Worm (Caenorhabditis elegans): ENCODE measurements around the gene srz-23.
"Not testable (repeated sequence)": the region's sequence is repeated elsewhere in the genome, so short reads cannot be mapped to it uniquely, and the experiment has no call there.

Gene srz-23

DNA sequence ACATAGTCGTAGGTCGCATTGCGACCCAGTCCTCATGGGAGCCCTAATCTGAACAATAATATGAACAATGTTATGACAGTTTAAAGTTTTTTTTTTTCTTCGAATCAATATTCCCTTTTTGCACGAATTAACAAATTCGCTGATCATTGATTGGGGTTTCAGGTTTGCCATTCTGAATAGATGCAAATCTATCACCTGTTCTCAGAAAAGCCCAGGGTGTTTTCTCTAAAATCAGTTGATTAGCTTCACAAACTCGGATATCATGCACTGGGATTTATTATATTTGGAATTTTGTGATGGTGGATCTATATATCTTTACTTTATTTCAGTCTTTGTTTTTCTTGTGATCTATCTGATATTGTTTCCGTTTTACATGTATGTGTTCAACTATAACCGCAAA, at the start of gene srz-23:
Gene srz-23, plus strand, starts transcription at position 263 of the 400 bp plus-strand sequence.
- TF ChIP-seq him-1 (tag; optimal IDR thresholded peaks at IDR 0.05) (no peak), dao-5 (tag; optimal IDR thresholded peaks at IDR 0.05) (no peak), W03F9.2 (tag; optimal IDR thresholded peaks at IDR 0.05) (no peak)

DNA sequence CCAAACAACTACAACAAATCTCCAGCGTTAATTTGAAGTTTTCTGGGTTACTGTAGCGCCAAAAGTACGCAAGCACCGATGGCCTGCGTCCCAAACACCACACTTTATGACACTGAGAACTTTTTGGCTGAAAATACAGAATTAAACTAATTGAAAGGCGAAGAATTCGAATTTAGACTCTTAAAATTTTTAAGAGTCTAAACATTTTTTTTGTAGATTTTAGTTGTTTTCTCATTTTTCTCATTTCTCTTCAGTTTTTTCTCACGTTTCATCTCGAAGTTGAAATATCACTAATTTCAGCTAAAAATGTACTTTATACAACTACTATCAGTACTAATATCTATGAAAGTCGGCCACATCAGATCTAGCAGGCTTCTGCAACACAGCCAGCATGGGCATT, 38.0 kb upstream of the srz-23 start, which contains the start of gene lgc-9:
Gene lgc-9, plus strand, starts transcription at position 301 of the 400 bp plus-strand sequence.
- no peak for TF ChIP-seq dao-5 (tag; optimal IDR thresholded peaks at IDR 0.05)
- no peak for TF ChIP-seq him-1 (tag; optimal IDR thresholded peaks at IDR 0.05)
- no peak for TF ChIP-seq W03F9.2 (tag; optimal IDR thresholded peaks at IDR 0.05)

DNA sequence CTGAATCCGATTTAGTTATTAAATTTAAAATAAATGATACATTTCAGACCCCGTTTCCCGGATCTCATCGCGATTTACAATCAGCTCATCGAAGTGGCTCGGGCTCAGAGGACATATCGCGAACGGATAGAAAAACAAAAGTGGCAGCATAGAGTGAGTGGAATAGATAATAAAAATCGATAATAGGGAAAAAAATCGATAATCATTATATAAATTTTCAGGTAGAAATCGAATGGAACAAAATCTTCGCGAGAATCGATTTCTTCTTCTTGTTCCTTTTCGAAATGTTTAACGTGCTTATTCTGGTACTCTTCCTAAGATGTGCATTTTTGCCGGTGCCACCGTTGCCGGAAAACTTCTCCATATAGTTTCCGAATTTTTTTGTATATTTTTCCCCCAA, 34.7 kb upstream of the srz-23 start:
- TF ChIP-seq W03F9.2 (tag; optimal IDR thresholded peaks at IDR 0.05) (no peak), dao-5 (tag; optimal IDR thresholded peaks at IDR 0.05) (no peak), him-1 (tag; optimal IDR thresholded peaks at IDR 0.05) (no peak)

DNA sequence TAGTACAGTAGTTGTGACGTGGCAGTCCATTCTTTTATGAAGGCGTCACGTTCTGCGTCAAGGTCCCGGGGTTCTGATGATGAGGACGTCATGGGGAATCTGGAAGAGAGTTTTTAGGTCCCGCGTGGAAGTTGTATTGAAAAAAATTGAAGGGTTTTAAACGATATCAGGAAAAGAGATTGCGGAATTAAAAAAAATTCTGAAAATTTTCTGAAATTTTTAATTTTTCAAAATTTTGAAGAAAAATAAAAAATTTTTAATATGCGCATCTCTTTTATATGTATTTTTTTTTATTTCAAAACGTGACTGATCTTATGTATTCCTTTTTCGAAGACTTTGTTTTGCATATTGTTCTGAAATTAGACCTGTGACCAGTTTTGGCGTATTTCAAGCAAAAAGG, 30.9 kb upstream of the srz-23 start, which contains the start of gene C04C3.6:
Gene C04C3.6, minus strand, starts transcription at position 101 of the 400 bp plus-strand sequence.
- no peak for TF ChIP-seq W03F9.2 (tag; optimal IDR thresholded peaks at IDR 0.05)
- TF ChIP-seq him-1 (tag; optimal IDR thresholded peaks at IDR 0.05), result no peak
- TF ChIP-seq dao-5 (tag; optimal IDR thresholded peaks at IDR 0.05), result no peak

DNA sequence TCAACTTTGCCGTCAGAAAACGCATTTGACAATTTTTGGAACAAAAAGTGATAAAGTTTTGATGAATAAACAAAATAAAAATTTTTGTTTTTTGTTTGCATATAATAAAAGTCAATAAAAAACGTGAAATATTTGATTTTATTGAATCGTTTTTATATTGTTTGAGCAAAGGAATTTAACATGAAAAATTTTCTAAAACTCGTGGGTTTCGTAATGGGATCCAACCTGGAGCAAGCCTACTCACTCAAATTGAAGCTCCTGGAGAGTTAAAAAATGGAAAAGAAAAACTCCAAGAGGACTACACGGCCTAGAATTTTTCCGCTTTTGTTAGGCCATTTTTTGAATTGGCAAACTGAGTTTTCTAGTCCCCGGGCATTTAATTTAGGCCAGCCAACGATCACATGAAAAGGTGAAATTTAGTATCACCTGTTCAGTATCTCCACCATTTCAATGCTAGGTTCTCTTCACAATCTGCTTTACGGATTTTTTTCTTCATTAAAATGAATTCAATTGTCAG, 24.9 kb upstream of the srz-23 start, which contains the start of the genes C04C3.9 and srz-60:
Gene C04C3.9, minus strand, starts transcription at position 101 of the 517 bp plus-strand sequence.
Gene srz-60, plus strand, starts transcription at position 467 of the 517 bp plus-strand sequence.
- no peak for TF ChIP-seq dao-5 (tag; optimal IDR thresholded peaks at IDR 0.05)
- no peak for TF ChIP-seq him-1 (tag; optimal IDR thresholded peaks at IDR 0.05)
- TF ChIP-seq W03F9.2 (tag; optimal IDR thresholded peaks at IDR 0.05), result no peak

DNA sequence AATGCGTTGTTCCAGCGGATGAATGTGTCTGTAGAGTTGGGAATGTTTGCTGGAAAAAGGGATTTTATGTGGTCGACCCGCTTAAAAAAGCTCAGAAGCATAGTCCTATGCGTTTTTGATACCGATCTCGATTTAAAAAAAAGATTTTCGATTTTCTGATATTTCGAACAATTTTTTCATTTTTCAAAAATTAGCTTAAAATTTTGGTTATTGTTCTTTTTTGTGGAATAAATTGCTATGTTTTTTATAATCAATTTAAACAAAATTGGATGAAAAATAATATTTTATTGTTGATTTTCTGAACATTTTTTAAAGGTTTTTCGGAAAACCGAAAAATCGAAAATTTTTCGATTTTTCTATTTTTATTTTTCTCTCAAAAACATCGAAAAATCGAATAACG, 20.0 kb upstream of the srz-23 start, which contains the start of gene C04C3.7:
Gene C04C3.7, minus strand, starts transcription at position 101 of the 400 bp plus-strand sequence.
- TF ChIP-seq dao-5, him-1, W03F9.2 (tag; optimal IDR thresholded peaks at IDR 0.05): not testable (repeated sequence)

DNA sequence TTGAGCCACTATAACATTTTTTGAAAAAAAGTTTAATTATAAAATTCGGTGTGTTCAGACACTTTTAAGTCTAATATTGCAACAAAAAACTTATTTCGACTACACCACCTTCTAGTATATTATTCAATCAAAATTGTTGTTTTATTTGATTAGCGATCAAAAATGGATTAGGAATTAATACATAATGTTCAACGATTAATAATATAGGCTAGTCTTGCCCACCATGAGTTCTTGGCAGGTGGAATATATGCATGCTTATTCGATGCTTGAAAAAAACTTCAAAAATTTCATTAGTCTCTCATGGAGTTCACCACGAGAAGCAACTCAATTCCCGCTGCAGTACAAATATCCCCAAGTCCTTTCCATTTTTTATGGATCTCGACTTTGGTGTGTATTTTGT, 17.4 kb upstream of the srz-23 start, which contains the start of gene srz-32:
Gene srz-32, plus strand, starts transcription at position 301 of the 400 bp plus-strand sequence.
- no peak for TF ChIP-seq him-1 (tag; optimal IDR thresholded peaks at IDR 0.05)
- TF ChIP-seq W03F9.2 (tag; optimal IDR thresholded peaks at IDR 0.05), result no peak
- TF ChIP-seq dao-5 (tag; optimal IDR thresholded peaks at IDR 0.05), result no peak

DNA sequence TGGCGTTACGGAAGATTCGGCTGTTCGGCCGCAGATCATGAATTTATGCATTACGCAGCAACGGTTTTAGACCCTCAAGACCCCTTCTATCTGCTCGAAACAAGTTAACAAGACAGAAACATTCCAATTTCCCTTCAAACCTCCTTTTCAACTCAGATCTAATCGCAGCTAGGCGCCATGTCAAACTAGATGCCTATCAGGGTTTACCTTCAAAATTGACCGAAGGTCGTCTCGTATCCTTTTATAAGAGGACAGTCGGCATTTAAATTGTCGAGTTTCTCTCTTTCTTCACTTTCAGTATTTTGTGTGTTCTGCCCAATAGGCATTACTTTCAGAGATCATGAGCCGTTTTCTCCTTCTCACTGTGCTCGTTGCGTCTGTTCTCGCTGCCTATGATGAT, 15.4 kb upstream of the srz-23 start, which contains the start of gene grd-13:
Gene grd-13, plus strand, starts transcription at position 291 of the 400 bp plus-strand sequence.
- TF ChIP-seq W03F9.2 (tag; optimal IDR thresholded peaks at IDR 0.05) (no peak), him-1 (tag; optimal IDR thresholded peaks at IDR 0.05) (no peak), dao-5 (tag; optimal IDR thresholded peaks at IDR 0.05) (no peak)

DNA sequence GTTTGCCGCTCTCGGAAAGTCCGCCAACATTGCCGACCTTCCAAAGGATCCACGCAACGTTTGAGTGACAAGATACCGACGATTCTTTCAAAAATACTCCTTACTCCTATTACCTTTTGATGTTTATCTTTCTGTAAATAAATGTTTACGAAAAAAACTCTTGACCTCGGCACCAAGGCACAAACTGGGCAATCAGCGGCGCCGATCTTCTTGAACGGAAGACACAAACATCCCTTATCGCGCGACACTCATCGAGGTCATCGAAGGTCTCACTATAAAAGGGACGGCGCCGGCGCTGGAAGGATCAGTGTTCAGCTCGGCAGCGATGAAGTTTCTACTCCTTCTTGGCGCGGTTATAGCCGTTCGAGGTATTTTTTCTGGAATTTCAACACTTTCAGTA, 14.1 kb upstream of the srz-23 start, which contains the start of gene grd-3:
Gene grd-3, plus strand, starts transcription at position 302 of the 400 bp plus-strand sequence.
- TF ChIP-seq W03F9.2 (tag; optimal IDR thresholded peaks at IDR 0.05), result no peak
- no peak for TF ChIP-seq him-1 (tag; optimal IDR thresholded peaks at IDR 0.05)
- no peak for TF ChIP-seq dao-5 (tag; optimal IDR thresholded peaks at IDR 0.05)

DNA sequence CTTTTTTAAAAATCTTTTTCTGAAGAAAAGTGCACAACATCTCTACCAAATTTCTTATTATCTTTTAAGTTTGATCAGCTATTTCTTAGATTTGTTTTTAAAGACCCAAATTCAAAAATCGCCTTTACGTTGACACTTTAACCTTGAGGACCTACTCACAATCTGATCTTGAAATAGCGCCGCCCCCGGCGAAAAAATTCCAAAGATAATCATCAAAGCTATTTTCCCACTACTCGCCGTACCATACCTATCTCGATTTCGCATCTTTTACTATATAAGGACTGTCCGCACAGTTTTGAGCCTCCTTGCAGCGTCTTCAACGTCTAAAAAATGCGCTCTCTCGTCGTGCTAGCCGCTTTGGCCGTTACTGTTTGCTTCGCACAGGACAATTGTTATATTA, 12.6 kb upstream of the srz-23 start, which contains the start of gene grd-10:
Gene grd-10, plus strand, starts transcription at position 208 of the 400 bp plus-strand sequence.
- TF ChIP-seq W03F9.2 (tag; optimal IDR thresholded peaks at IDR 0.05), result no peak
- no peak for TF ChIP-seq dao-5 (tag; optimal IDR thresholded peaks at IDR 0.05)
- TF ChIP-seq him-1 (tag; optimal IDR thresholded peaks at IDR 0.05), result no peak

DNA sequence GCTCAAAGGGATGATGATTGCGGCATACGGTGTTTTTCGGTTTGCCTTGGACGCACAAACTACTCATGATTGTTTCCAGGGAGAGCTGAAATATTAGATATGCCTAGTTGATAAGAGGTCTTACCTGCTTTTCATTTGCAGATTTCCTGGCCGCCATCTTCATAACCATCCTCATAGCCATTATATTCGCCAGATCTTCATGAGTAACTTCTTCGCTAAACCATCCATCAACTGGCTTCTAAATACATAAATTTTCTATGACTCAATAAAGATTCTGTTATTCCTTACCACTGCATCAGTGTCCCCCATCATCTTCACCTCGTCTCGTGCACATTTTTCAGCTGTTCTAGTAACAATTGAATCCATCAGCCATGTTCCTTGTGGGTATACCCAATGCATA, 10.9 kb upstream of the srz-23 start:
- TF ChIP-seq dao-5 (tag; optimal IDR thresholded peaks at IDR 0.05) (no peak), him-1 (tag; optimal IDR thresholded peaks at IDR 0.05) (no peak), W03F9.2 (tag; optimal IDR thresholded peaks at IDR 0.05) (no peak)

DNA sequence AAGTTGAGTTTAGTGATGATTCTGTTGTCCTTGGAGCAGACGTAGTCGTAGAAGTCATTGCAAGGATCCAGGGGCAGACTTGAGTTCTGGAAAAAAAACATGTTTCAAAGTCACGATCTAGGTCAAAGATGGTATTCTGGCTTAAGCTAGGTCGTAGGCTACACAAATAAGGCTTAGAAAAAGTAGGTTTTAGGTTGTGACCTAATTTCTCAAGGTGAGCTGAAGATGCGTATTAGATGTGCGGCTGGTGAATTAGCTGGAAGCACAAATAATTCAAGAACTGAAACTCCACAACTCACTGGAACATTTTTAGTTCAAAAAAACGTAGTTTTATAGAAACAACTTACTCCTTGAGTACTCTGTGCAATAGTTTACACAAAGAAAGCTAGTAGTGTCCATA, 9.3 kb upstream of the srz-23 start, which contains the start of gene F09D12.2:
Gene F09D12.2, minus strand, starts transcription at position 101 of the 400 bp plus-strand sequence.
- TF ChIP-seq dao-5 (tag; optimal IDR thresholded peaks at IDR 0.05) (no peak), W03F9.2 (tag; optimal IDR thresholded peaks at IDR 0.05) (no peak), him-1 (tag; optimal IDR thresholded peaks at IDR 0.05) (no peak)

DNA sequence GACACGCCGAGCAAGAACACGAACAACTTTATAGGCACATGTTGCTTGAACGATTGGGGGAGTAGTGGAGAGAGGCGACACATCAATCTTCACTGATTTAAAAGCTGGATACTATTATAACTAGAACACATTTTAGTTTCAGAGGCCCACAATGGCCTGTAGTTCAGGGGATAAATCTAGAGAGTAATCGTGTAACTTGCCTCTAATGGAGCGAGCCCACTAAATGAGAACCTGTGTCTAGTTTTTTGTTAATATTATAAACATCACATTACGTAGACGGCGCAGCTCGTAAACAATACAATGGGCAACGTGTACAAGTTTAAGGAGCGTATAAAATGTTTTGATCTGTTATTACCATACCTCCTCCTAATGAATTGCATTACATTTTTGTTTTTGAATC, 8.8 kb upstream of the srz-23 start, which contains the start of gene F58E2.5:
Gene F58E2.5, plus strand, starts transcription at position 301 of the 400 bp plus-strand sequence.
- TF ChIP-seq dao-5 (tag; optimal IDR thresholded peaks at IDR 0.05) (no peak), W03F9.2 (tag; optimal IDR thresholded peaks at IDR 0.05) (no peak), him-1 (tag; optimal IDR thresholded peaks at IDR 0.05) (no peak)

DNA sequence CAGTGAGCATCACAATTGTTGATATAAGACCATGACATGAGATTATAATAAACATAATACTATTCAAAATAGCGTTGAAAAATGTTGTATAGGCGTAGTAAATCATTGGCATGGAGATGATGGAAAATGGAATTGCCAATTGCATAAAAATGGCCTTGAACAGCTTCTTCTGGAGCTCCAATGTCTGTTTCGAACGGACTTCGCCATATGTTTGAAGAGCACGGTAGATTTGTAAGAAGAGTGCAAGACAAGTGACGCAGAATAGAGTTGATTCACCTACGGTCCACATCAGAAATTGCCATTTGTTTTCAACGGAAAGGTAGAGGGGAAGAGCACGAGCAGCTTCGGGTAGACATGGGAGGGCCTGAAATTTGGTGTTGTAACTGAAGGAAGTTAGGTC, 6.1 kb upstream of the srz-23 start:
- TF ChIP-seq dao-5 (tag; optimal IDR thresholded peaks at IDR 0.05) (no peak), him-1 (tag; optimal IDR thresholded peaks at IDR 0.05) (no peak)
